Worm (Caenorhabditis elegans) whole organism, midembryonic: ENCODE data around the gene sri-77.
"Not testable (repeated sequence)": the region's sequence is repeated elsewhere in the genome, so short reads cannot be mapped to it uniquely, and the experiment has no call there.

Experiments used
- flt-1 ChIP-seq: fragments of 200-800 bp; sonication (Bioruptor generic); IDR thresholded peaks from 2 replicates; pipeline ENCODE4 v1.3.6; 2022; ENCODE audit warnings: missing genetic modification characterization, missing compliant biosample characterization
- ztf-23 ChIP-seq: fragments of 200-800 bp; sonication (Bioruptor generic); IDR thresholded peaks from 2 replicates; pipeline ENCODE4 v1.3.6; 2022; ENCODE audit warnings: missing genetic modification reagents, missing genetic modification characterization, missing compliant biosample characterization

DNA sequence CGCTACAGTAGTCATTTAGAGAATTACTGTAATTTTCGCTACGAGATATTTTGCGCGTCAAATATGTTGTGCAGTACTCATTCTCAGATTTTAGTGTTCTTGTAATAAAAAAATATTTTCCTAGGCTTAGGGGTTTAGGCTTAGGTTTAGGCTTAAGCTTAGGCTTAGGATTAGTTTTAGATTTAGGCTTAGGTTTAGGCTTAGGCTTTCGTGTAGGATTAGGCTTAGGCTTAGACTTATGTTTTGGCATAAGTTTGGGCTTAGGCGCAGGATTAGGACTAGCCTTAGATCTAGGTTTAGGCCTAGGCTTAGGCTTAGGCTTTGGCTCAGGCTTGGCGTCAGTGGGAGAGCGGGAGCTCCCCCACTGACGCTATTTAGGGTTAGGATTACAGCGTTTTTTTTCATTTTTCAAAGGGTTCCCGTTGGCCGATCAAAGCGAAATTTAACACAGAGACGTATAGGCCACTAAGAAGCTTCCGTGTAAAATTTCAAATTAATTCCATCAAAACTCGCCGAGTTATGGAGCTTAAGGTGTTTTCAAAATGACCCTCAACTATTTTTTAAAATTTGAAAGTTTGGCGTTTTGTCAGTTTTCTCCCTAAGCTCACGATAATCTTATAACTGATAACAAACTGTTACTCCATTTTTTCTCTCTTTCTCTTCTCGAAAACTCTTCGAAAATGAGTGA is 34.3 kb upstream of the sri-77 start, which contains the start of gene F22E5.8:
- TF ChIP-seq flt-1, ztf-23 (GFP tag; lab: Robert Waterston, UW): not testable (repeated sequence)
